Fruit fly (Drosophila melanogaster) S2 (cell line): ENCODE data around the gene CG32447.
A peak's percentile ranks its signal among the peaks of the same experiment; 100 is the strongest.

Experiments used
- CG8478 ChIP-seq: fragments of >200 bp; optimal IDR thresholded peaks from 2 replicates; lab custom pipeline; 2018
- CTCF ChIP-seq, 2 experiments: fragments of >200 bp; optimal IDR thresholded peaks; 2 replicates each; lab custom pipeline; 2018

DNA sequence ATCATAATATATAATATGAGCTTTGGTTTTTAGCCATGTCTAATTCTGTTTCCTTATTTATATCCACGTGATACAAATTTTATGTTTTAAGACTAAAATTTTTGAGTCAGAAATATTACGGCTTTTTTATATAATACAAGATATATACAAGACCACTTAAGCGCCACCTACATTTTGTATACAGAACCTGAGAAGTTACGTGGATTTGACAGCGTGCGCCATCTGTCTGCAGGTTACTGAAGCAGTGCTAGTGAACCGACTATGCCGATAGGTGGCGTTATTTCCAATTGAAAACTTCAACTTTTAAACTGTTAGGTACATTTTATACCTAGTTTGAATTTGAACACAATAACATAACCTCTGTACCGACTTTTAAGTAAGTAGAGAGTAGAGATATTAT lies 53.4 kb downstream of the CG32447 start:
- TF ChIP-seq CTCF (optimal IDR thresholded peaks at IDR 0.05; lab: Kevin White, UChicago) = peak; percentile 98 to 100
- no peak for TF ChIP-seq CG8478 (lab: Kevin White, UChicago)
